Fruit fly (Drosophila melanogaster): ENCODE results near the gene CG15864.

The CG15864 gene

DNA sequence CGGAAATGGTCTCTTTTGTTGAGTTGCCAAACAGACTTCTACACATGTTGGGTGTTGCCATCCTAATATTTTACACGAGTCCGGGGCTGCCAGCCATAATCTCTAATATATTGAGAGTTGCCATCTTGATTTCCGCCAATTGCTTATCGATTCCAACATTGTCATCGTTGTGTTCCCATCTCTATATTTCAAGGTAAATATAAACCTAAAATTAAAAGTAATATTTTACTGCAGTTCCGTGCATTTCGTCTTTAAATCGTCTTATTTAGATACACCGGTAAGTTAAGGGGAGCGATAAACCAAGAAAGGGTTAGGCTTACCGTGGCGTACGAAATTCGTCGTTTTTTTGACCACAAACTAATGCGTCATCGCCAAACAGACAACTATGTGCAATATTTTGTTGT is 14.9 kb upstream of the CG15864 start, which contains the start of gene PolI (continued):
- TF ChIP-seq CG12659 (GFP tag; optimal IDR thresholded peaks at IDR 0.05) (peak; percentile 81), chif (GFP tag; optimal IDR thresholded peaks at IDR 0.05) (peak in 1 of 2 experiments; percentile 13), CG4424 (GFP tag; optimal IDR thresholded peaks at IDR 0.05) (peak; percentile 32), CG10979 (tag; optimal IDR thresholded peaks at IDR 0.05) (peak; percentile 8), CG14710 (tag; optimal IDR thresholded peaks at IDR 0.05) (peak; percentile 68), az2 (GFP tag; optimal IDR thresholded peaks at IDR 0.05) (no peak), CG2120 (GFP tag; optimal IDR thresholded peaks at IDR 0.05) (peak; percentile 58), Ets65A (GFP tag) (peak; percentile 95), peb (GFP tag; IDR thresholded peaks at IDR 0.05) (no peak), CG13123 (GFP tag; optimal IDR thresholded peaks at IDR 0.05) (peak; percentile 3), phol (tag; optimal IDR thresholded peaks at IDR 0.05) (peak; percentile 58), CG18011 (GFP tag; optimal IDR thresholded peaks at IDR 0.05) (no peak), CG17186 (GFP tag; optimal IDR thresholded peaks at IDR 0.05) (no peak), Chrac-16 (GFP tag; optimal IDR thresholded peaks at IDR 0.05) (no peak), chn (GFP tag; optimal IDR thresholded peaks at IDR 0.05) (peak; percentile 25), Drgx (GFP tag; IDR thresholded peaks at IDR 0.05) (no peak), CG17568 (GFP tag; optimal IDR thresholded peaks at IDR 0.05) (peak; percentile 22), zfh2 (GFP tag; optimal IDR thresholded peaks at IDR 0.05) (peak; percentile 54), dpn (GFP tag; optimal IDR thresholded peaks at IDR 0.05) (peak in 1 of 2 experiments; percentile 23), insv (GFP tag; optimal IDR thresholded peaks at IDR 0.05) (peak in 1 of 2 experiments; percentile 65), CG10654 (GFP tag; optimal IDR thresholded peaks at IDR 0.05) (peak; percentile 27), sens-2 (GFP tag; IDR thresholded peaks at IDR 0.05) (no peak), ranshi (GFP tag; IDR thresholded peaks at IDR 0.05) (no peak), CHES-1-like (GFP tag; optimal IDR thresholded peaks at IDR 0.05) (peak; percentile 27), unc-4 (GFP tag; IDR thresholded peaks at IDR 0.05; ENCODE audit: partially characterized antibody) (peak; percentile 45; the same call in 1 of the 2 replicates), ind (GFP tag; optimal IDR thresholded peaks at IDR 0.05) (peak; percentile 8), al (GFP tag; IDR thresholded peaks at IDR 0.05) (no peak), Ets97D (GFP tag; optimal IDR thresholded peaks at IDR 0.05) (peak; percentile 96), CG17361 (GFP tag; IDR thresholded peaks at IDR 0.05) (no peak), p53 (GFP tag; optimal IDR thresholded peaks at IDR 0.05) (peak; percentile 25), sob (GFP tag; IDR thresholded peaks at IDR 0.05) (peak; percentile 34; the same call in 1 of the 2 replicates), Opbp (GFP tag; IDR thresholded peaks at IDR 0.05; ENCODE audit: partially characterized antibody) (peak; percentile 59; the same call in 2 of the 3 replicates), HmgZ (tag; optimal IDR thresholded peaks at IDR 0.05) (peak; percentile 82), CG2116 (GFP tag; optimal IDR thresholded peaks at IDR 0.05) (peak; percentile 83), sr (GFP tag; IDR thresholded peaks at IDR 0.05) (no peak), lmd (GFP tag; IDR thresholded peaks at IDR 0.05) (no peak), CG18476 (GFP tag; optimal IDR thresholded peaks at IDR 0.05) (peak; percentile 5), pum (GFP tag; optimal IDR thresholded peaks at IDR 0.05) (peak; percentile 9), br (optimal IDR thresholded peaks at IDR 0.05) (no peak), Elba2 (GFP tag; optimal IDR thresholded peaks at IDR 0.05) (peak; percentile 12), ems (GFP tag; optimal IDR thresholded peaks at IDR 0.05) (peak; percentile 2), yki (optimal IDR thresholded peaks at IDR 0.05) (no peak), z (GFP tag; IDR thresholded peaks at IDR 0.05) (no peak), Taf1 (GFP tag; IDR thresholded peaks at IDR 0.05) (no peak), gfzf (GFP tag; optimal IDR thresholded peaks at IDR 0.05) (peak; percentile 29), CG16813 (GFP tag; IDR thresholded peaks at IDR 0.05; ENCODE audit: partially characterized antibody) (0 out of 3 replicates have a peak, but pooled peaks have one; percentile 36), CG15601 (tag; optimal IDR thresholded peaks at IDR 0.05) (peak; percentile 60), BEAF-32 (GFP tag; optimal IDR thresholded peaks at IDR 0.05) (peak; percentile 64), Dref (GFP tag; IDR thresholded peaks at IDR 0.05) (peak; percentile 87), Myb (GFP tag; optimal IDR thresholded peaks at IDR 0.05) (peak; percentile 99), CG9817 (tag; optimal IDR thresholded peaks at IDR 0.05) (no peak), CG15479 (GFP tag; optimal IDR thresholded peaks at IDR 0.05) (peak; percentile 37)
